Fruit fly (Drosophila melanogaster): ENCODE measurements around the gene CG1896.

dm6 chr3R:31736776-31737175 is 7.3 kb upstream of the CG1896 start, which contains the start of the genes CstF50 and CG11563:
- TF ChIP-seq CTCF (optimal IDR thresholded peaks at IDR 0.05) (no peak), CG8478 (optimal IDR thresholded peaks at IDR 0.05) (no peak)
